Fruit fly (Drosophila melanogaster) whole organism, embryonic: ENCODE data around the gene CG6709.

ENCODE experiments used
- Awh ChIP-seq: fragments of 200-800 bp; sonication (Bioruptor generic); IDR thresholded peaks from 2 replicates; pipeline ENCODE4, ENCODE4 v1.3.6; 2022; ENCODE audit warnings: missing biosample characterization, missing genetic modification characterization
- Bgb ChIP-seq: fragments of 200-800 bp; sonication (Bioruptor generic); IDR thresholded peaks from 2 replicates; pipeline ENCODE4 v1.3.6; 2022; ENCODE audit warnings: missing biosample characterization, missing genetic modification characterization; ENCODE audit not compliant: partially characterized antibody
- BtbVII ChIP-seq: fragments of 200-800 bp; sonication (Bioruptor generic); optimal IDR thresholded peaks from 3 replicates; lab custom pipeline; 2017; ENCODE audit warnings: missing biosample characterization, mild to moderate bottlenecking, missing genetic modification characterization
- CG11695 ChIP-seq: fragments of 200-800 bp; sonication (Bioruptor generic); IDR thresholded peaks from 3 replicates; pipeline ENCODE4 v1.3.6; 2022; ENCODE audit warnings: missing biosample characterization, missing genetic modification characterization
- CG12942 ChIP-seq: fragments of 200-800 bp; sonication (Bioruptor generic); optimal IDR thresholded peaks from 3 replicates; lab custom pipeline; 2016; ENCODE audit warnings: missing biosample characterization, missing genetic modification characterization
- CG13296 ChIP-seq: fragments of 200-800 bp; sonication (Bioruptor generic); optimal IDR thresholded peaks from 3 replicates; lab custom pipeline; 2018; ENCODE audit warnings: missing biosample characterization, mild to moderate bottlenecking, missing genetic modification characterization
- CG13775 ChIP-seq: fragments of 200-800 bp; sonication (Bioruptor generic); optimal IDR thresholded peaks from 3 replicates; lab custom pipeline; 2017; ENCODE audit warnings: missing biosample characterization, mild to moderate bottlenecking, missing genetic modification characterization
- CG14667 ChIP-seq: fragments of 200-800 bp; sonication (Bioruptor generic); IDR thresholded peaks from 2 replicates; pipeline ENCODE4 v1.3.6; 2022; ENCODE audit warnings: missing biosample characterization, missing genetic modification characterization
- CG16815 ChIP-seq: fragments of 200-800 bp; sonication (Bioruptor generic); optimal IDR thresholded peaks from 3 replicates; lab custom pipeline; 2017; ENCODE audit warnings: missing biosample characterization, mild to moderate bottlenecking, missing genetic modification characterization
- CG17385 ChIP-seq: fragments of 200-800 bp; sonication (Bioruptor generic); optimal IDR thresholded peaks from 3 replicates; lab custom pipeline; 2018; ENCODE audit warnings: missing biosample characterization, mild to moderate bottlenecking, missing genetic modification characterization
- CG1832 ChIP-seq: fragments of 200-800 bp; sonication (Bioruptor generic); optimal IDR thresholded peaks from 2 replicates; lab custom pipeline; 2017; ENCODE audit warnings: missing biosample characterization, mild to moderate bottlenecking, missing genetic modification characterization, inconsistent platforms
- CG33557 ChIP-seq: fragments of 200-800 bp; sonication (Bioruptor generic); optimal IDR thresholded peaks from 2 replicates; lab custom pipeline; 2019; ENCODE audit warnings: missing biosample characterization, mild to moderate bottlenecking, missing genetic modification characterization, moderate library complexity
- CG6654 ChIP-seq: fragments of 200-800 bp; sonication (Bioruptor generic); optimal IDR thresholded peaks from 2 replicates; lab custom pipeline; 2017; ENCODE audit warnings: missing biosample characterization, mild to moderate bottlenecking, missing genetic modification characterization
- CG6813 ChIP-seq: fragments of 200-800 bp; sonication (Bioruptor generic); optimal IDR thresholded peaks from 2 replicates; lab custom pipeline; 2017; ENCODE audit warnings: missing biosample characterization, missing genetic modification characterization, mild to moderate bottlenecking, moderate library complexity, missing genetic modification reagents
- CG7357 ChIP-seq: fragments of 200-800 bp; sonication (Bioruptor generic); IDR thresholded peaks from 3 replicates; pipeline ENCODE4 v1.3.6; 2022; ENCODE audit warnings: missing biosample characterization, missing genetic modification characterization
- CG7745 ChIP-seq: fragments of 200-800 bp; sonication (Bioruptor generic); optimal IDR thresholded peaks from 2 replicates; lab custom pipeline; 2018; ENCODE audit warnings: missing biosample characterization, mild to moderate bottlenecking, missing genetic modification characterization, moderate library complexity
- CG7786 ChIP-seq: fragments of 200-800 bp; sonication (Bioruptor generic); optimal IDR thresholded peaks from 2 replicates; lab custom pipeline; 2016; ENCODE audit warnings: missing biosample characterization, missing genetic modification characterization
- CG7839 ChIP-seq: fragments of 200-800 bp; sonication (Bioruptor generic); optimal IDR thresholded peaks from 3 replicates; lab custom pipeline; 2018; ENCODE audit warnings: missing biosample characterization, mild to moderate bottlenecking, missing genetic modification characterization, moderate library complexity
- CTCF ChIP-seq: fragments of 200-800 bp; sonication (Bioruptor generic); optimal IDR thresholded peaks from 2 replicates; lab custom pipeline; 2017; ENCODE audit warnings: missing biosample characterization, mild to moderate bottlenecking, missing genetic modification characterization, moderate library complexity
- Dad ChIP-seq: fragments of 200-800 bp; sonication (Bioruptor generic); optimal IDR thresholded peaks from 3 replicates; lab custom pipeline; 2016; ENCODE audit warnings: missing biosample characterization, missing genetic modification characterization
- Dip2 ChIP-seq: fragments of 200-800 bp; sonication (Bioruptor generic); IDR thresholded peaks from 2 replicates; pipeline ENCODE4 v1.3.6; 2022; ENCODE audit warnings: missing biosample characterization, missing genetic modification characterization
- Doc3 ChIP-seq: fragments of 200-800 bp; sonication (Bioruptor generic); IDR thresholded peaks from 3 replicates; pipeline ENCODE4 v1.3.6; 2022; ENCODE audit warnings: missing biosample characterization, missing genetic modification characterization; ENCODE audit not compliant: partially characterized antibody
- Dp ChIP-seq: fragments of 200-800 bp; sonication (Bioruptor generic); optimal IDR thresholded peaks from 2 replicates; lab custom pipeline; 2018; ENCODE audit warnings: missing biosample characterization, mild to moderate bottlenecking, missing genetic modification characterization, moderate library complexity
- Eip74EF ChIP-seq, 2 experiments: fragments of 200-800 bp in 1 of 2; fragments of >200 bp in 1 of 2; sonication (Bioruptor generic) in 1 of 2; optimal IDR thresholded peaks; 2 replicates each; lab custom pipeline; 2017 to 2019; ENCODE audit warnings: missing biosample characterization in 2 of 2, missing genetic modification characterization in 2 of 2, mild to moderate bottlenecking in 1 of 2, moderate library complexity in 1 of 2
- H15 ChIP-seq: fragments of 200-800 bp; sonication (Bioruptor generic); IDR thresholded peaks from 3 replicates; pipeline ENCODE4 v1.3.6; 2022; ENCODE audit warnings: missing biosample characterization, missing genetic modification characterization
- Hand ChIP-seq: fragments of 200-800 bp; sonication (Bioruptor generic); optimal IDR thresholded peaks from 2 replicates; lab custom pipeline; 2017; ENCODE audit warnings: mild to moderate bottlenecking, missing biosample characterization, missing genetic modification reagents, missing genetic modification characterization
- MTF-1 ChIP-seq: fragments of 200-800 bp; sonication (Bioruptor generic); optimal IDR thresholded peaks from 2 replicates; lab custom pipeline; 2018; ENCODE audit warnings: missing biosample characterization, mild to moderate bottlenecking, missing genetic modification characterization, borderline replicate concordance
- Myb ChIP-seq: fragments of 200-800 bp; sonication (Bioruptor generic); optimal IDR thresholded peaks from 2 replicates; lab custom pipeline; 2016; ENCODE audit warnings: missing biosample characterization, missing genetic modification characterization
- Oli ChIP-seq: fragments of 200-800 bp; sonication (Bioruptor generic); optimal IDR thresholded peaks from 2 replicates; lab custom pipeline; 2018; ENCODE audit warnings: missing biosample characterization, mild to moderate bottlenecking, missing genetic modification characterization, moderate library complexity
- Sin3A ChIP-seq: fragments of >200 bp; optimal IDR thresholded peaks from 2 replicates; lab custom pipeline; 2018
- TFAM ChIP-seq: fragments of 200-800 bp; sonication (Bioruptor generic); optimal IDR thresholded peaks from 2 replicates; lab custom pipeline; 2017; ENCODE audit warnings: missing biosample characterization, missing genetic modification characterization, inconsistent platforms
- Trl ChIP-seq, 3 experiments: fragments of >200 bp in 2 of 3; fragments of 200-800 bp in 1 of 3; sonication (Bioruptor generic) in 1 of 3; optimal IDR thresholded peaks; 2 replicates in 1 of 3; 3 replicates in 2 of 3; lab custom pipeline; 2016 to 2017; ENCODE audit warnings: missing biosample characterization in 1 of 3, missing genetic modification characterization in 1 of 3
- amos ChIP-seq: fragments of 200-800 bp; sonication (Bioruptor generic); IDR thresholded peaks from 2 replicates; pipeline ENCODE4 v1.3.6; 2022; ENCODE audit warnings: missing biosample characterization, missing genetic modification characterization; ENCODE audit not compliant: partially characterized antibody
- ato ChIP-seq: fragments of 200-800 bp; sonication (Bioruptor generic); IDR thresholded peaks from 2 replicates; pipeline ENCODE4 v1.3.6; 2022; ENCODE audit warnings: missing biosample characterization, missing genetic modification characterization; ENCODE audit not compliant: partially characterized antibody
- esg ChIP-seq: fragments of 200-800 bp; sonication (Bioruptor generic); conservative IDR thresholded peaks from 2 replicates; pipeline ENCODE4 v1.3.6; 2022; ENCODE audit warnings: missing biosample characterization, missing genetic modification characterization
- grn ChIP-seq: fragments of 200-800 bp; sonication (Bioruptor generic); optimal IDR thresholded peaks from 3 replicates; lab custom pipeline; 2017; ENCODE audit warnings: missing biosample characterization, missing genetic modification characterization
- hb ChIP-seq: fragments of 200-800 bp; sonication (Bioruptor generic); IDR thresholded peaks from 3 replicates; pipeline ENCODE4 v1.3.6; 2022; ENCODE audit warnings: missing biosample characterization, missing genetic modification characterization; ENCODE audit not compliant: partially characterized antibody
- hbn ChIP-seq: fragments of 200-800 bp; sonication (Bioruptor generic); IDR thresholded peaks from 2 replicates; pipeline ENCODE4 v1.3.6; 2022; ENCODE audit warnings: missing biosample characterization, missing genetic modification characterization; ENCODE audit not compliant: partially characterized antibody
- insv ChIP-seq, 2 experiments: fragments of 200-800 bp; sonication (Bioruptor generic); optimal IDR thresholded peaks; 3 replicates each; lab custom pipeline; 2016 to 2018; ENCODE audit warnings: missing biosample characterization in 2 of 2, missing genetic modification characterization in 2 of 2
- kni ChIP-seq: fragments of 200-800 bp; sonication (Bioruptor generic); optimal IDR thresholded peaks from 3 replicates; lab custom pipeline; 2017; ENCODE audit warnings: mild to moderate bottlenecking, missing biosample characterization, missing genetic modification reagents, missing genetic modification characterization
- lola ChIP-seq, 3 experiments: fragments of >200 bp in 2 of 3; fragments of 200-800 bp in 1 of 3; sonication (Bioruptor generic) in 1 of 3; optimal IDR thresholded peaks; 2 replicates each; lab custom pipeline; 2017 to 2019; ENCODE audit warnings: missing biosample characterization in 3 of 3, missing genetic modification characterization in 3 of 3, mild to moderate bottlenecking in 1 of 3, moderate library complexity in 1 of 3
- pan ChIP-seq, 4 experiments: fragments of >200 bp in 3 of 4; fragments of 200-800 bp in 1 of 4; sonication (Bioruptor generic) in 1 of 4; optimal IDR thresholded peaks in 3 of 4; IDR thresholded peaks in 1 of 4; 2 replicates each; pipeline versions ENCODE4 v1.3.6 to Lab custom; 2017 to 2022; ENCODE audit warnings: missing biosample characterization in 2 of 4, missing genetic modification characterization in 2 of 4, mixed read lengths in 1 of 4
- rib ChIP-seq: fragments of 200-800 bp; sonication (Bioruptor generic); IDR thresholded peaks from 2 replicates; pipeline ENCODE4 v1.3.6; 2022; ENCODE audit warnings: missing biosample characterization, missing genetic modification characterization
- scrt ChIP-seq: fragments of 200-800 bp; sonication (Bioruptor generic); optimal IDR thresholded peaks from 2 replicates; lab custom pipeline; 2018; ENCODE audit warnings: missing biosample characterization, mild to moderate bottlenecking, missing genetic modification characterization, moderate library complexity
- sr ChIP-seq: fragments of 200-800 bp; sonication (Bioruptor generic); IDR thresholded peaks from 3 replicates; pipeline ENCODE4 v1.3.6; 2022; ENCODE audit warnings: missing biosample characterization, missing genetic modification characterization
- twi ChIP-seq: fragments of 200-800 bp; optimal IDR thresholded peaks from 2 replicates; lab custom pipeline; 2019; ENCODE audit warnings: missing biosample characterization, mild to moderate bottlenecking, missing genetic modification characterization, moderate library complexity
- wdn ChIP-seq: fragments of 200-800 bp; sonication (Bioruptor generic); IDR thresholded peaks from 2 replicates; pipeline ENCODE4 v1.3.6; 2022; ENCODE audit warnings: missing biosample characterization, missing genetic modification characterization
- wor ChIP-seq: fragments of 200-800 bp; sonication (Bioruptor generic); IDR thresholded peaks from 2 replicates; pipeline ENCODE4 v1.3.6; 2022; ENCODE audit warnings: missing biosample characterization, missing genetic modification characterization

Gene CG6709

DNA sequence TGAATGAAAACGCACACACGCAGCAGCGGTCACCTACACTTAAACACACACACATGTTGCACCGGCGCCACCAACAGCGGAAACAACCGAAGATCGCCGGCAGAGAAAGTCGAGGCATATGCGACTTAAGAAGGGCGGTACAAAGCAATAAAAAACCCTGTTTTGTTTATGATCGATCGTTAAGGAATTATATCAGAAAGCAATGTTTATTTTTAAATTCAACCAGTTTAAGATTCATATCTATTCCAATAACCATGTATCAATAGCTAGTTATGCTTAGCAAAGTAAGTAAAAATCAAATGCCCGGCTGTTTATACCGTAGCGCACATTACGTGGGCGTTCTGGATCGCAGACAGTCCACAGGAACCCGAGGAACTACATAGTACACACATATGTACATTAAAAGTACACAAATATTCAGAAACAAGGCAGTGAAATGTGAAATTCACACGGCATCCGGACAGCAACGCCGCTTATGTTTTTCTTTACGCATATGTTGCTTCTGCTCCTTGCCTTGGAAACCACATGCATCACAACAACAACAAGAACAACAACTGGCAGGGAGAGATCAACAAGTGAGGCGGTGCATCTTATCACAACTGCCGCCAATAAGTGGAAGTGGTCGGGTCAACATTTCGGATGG lies 38.6 kb downstream of the CG6709 start (continued):
- no peak for TF ChIP-seq ato (GFP tag; lab: Robert Waterston, UW)
- TF ChIP-seq grn (GFP tag; lab: Kevin White, UChicago) = peak; percentile 77
- TF ChIP-seq sr (GFP tag; lab: Robert Waterston, UW) = peak; percentile 95
- TF ChIP-seq CG7786 = peak; percentile 97
- TF ChIP-seq kni (GFP tag; lab: Kevin White, UChicago) = peak; percentile 100
- TF ChIP-seq Oli (tag; lab: Kevin White, UChicago) = peak; percentile 97
- TF ChIP-seq Myb (GFP tag; lab: Kevin White, UChicago) = peak; percentile 84
- peak; percentile 96 for TF ChIP-seq esg (GFP tag; lab: Robert Waterston, UW)
- peak; percentile 97 for TF ChIP-seq H15 (GFP tag; lab: Robert Waterston, UW)
- peak; percentile 88 for TF ChIP-seq scrt (GFP tag; lab: Kevin White, UChicago)
- no peak for TF ChIP-seq amos (GFP tag; lab: Robert Waterston, UW)
- peak; percentile 98 for TF ChIP-seq CG33557 (GFP tag; lab: Kevin White, UChicago)
- TF ChIP-seq pan (optimal IDR thresholded peaks at IDR 0.05; lab: Kevin White, UChicago) = no peak
- TF ChIP-seq pan (GFP tag; optimal IDR thresholded peaks at IDR 0.05 in 1 of 2, IDR thresholded peaks at IDR 0.05 in 1 of 2) = peak in 1 of 2 experiments; percentile 96
- TF ChIP-seq CG17385 (GFP tag; lab: Kevin White, UChicago) = peak; percentile 90
- TF ChIP-seq BtbVII (GFP tag; lab: Kevin White, UChicago) = peak; percentile 93
- TF ChIP-seq Hand (GFP tag; lab: Kevin White, UChicago) = peak; percentile 79
- TF ChIP-seq Awh (GFP tag; lab: Robert Waterston, UW) = peak; percentile 98
- peak; percentile 95 for TF ChIP-seq CG13775 (GFP tag; lab: Kevin White, UChicago)
- TF ChIP-seq insv (GFP tag; optimal IDR thresholded peaks at IDR 0.05; lab: Kevin White, UChicago) = peak; percentile 47 to 56
- TF ChIP-seq CG12942 = peak; percentile 95
- TF ChIP-seq wdn = peak; percentile 87
- TF ChIP-seq CG6813 = peak; percentile 96
- no peak for TF ChIP-seq Sin3A
- peak; percentile 95 for TF ChIP-seq CG11695 (GFP tag; lab: Robert Waterston, UW)
- peak; percentile 92 for TF ChIP-seq CG6654 (GFP tag; lab: Kevin White, UChicago)
- no peak for TF ChIP-seq Trl (optimal IDR thresholded peaks at IDR 0.05; lab: Kevin White, UChicago)
- peak; percentile 98 for TF ChIP-seq Trl (GFP tag; optimal IDR thresholded peaks at IDR 0.05; lab: Kevin White, UChicago)
- TF ChIP-seq CTCF = peak; percentile 72
- peak; percentile 92 for TF ChIP-seq CG13296 (GFP tag; lab: Kevin White, UChicago)
- TF ChIP-seq Eip74EF (GFP tag; optimal IDR thresholded peaks at IDR 0.05; lab: Kevin White, UChicago) = peak in 1 of 2 experiments; percentile 96
- TF ChIP-seq TFAM = peak; percentile 94
- peak; percentile 98 for TF ChIP-seq CG16815 (GFP tag; lab: Kevin White, UChicago)
- TF ChIP-seq hbn (GFP tag; lab: Robert Waterston, UW) = no peak
- TF ChIP-seq Doc3 = no peak
- TF ChIP-seq Bgb = no peak
- peak; percentile 100 for TF ChIP-seq twi
- peak; percentile 78 for TF ChIP-seq CG7745 (tag; lab: Kevin White, UChicago)
- peak; percentile 92 for TF ChIP-seq CG7357 (GFP tag; lab: Robert Waterston, UW)
- no peak for TF ChIP-seq hb (GFP tag; lab: Robert Waterston, UW)
- peak; percentile 97 for TF ChIP-seq Dad (GFP tag; lab: Kevin White, UChicago)
- peak; percentile 65 for TF ChIP-seq Dip2 (GFP tag; lab: Robert Waterston, UW)
- TF ChIP-seq CG14667 (GFP tag; lab: Robert Waterston, UW) = peak; percentile 96
- TF ChIP-seq Dp (GFP tag; lab: Kevin White, UChicago) = no peak
- TF ChIP-seq CG7839 (tag; lab: Kevin White, UChicago) = peak; percentile 96
- peak; percentile 96 for TF ChIP-seq MTF-1 (GFP tag; lab: Kevin White, UChicago)
- TF ChIP-seq CG1832 (GFP tag; lab: Kevin White, UChicago) = no peak
- TF ChIP-seq lola (GFP tag; optimal IDR thresholded peaks at IDR 0.05; lab: Kevin White, UChicago) = peak in 1 of 3 experiments; percentile 99
- TF ChIP-seq wor (GFP tag; lab: Robert Waterston, UW) = peak; percentile 97
- peak; percentile 44 for TF ChIP-seq rib
